Worm (Caenorhabditis elegans) whole organism, young adult: Measurements from ENCODE around the gene mnk-1.

Experiments used
- B0019.2 ChIP-seq: fragments of 200-800 bp; sonication (Bioruptor generic); conservative IDR thresholded peaks from 2 replicates; pipeline ENCODE4 v1.3.6; 2022; ENCODE audit warnings: missing genetic modification reagents, missing genetic modification characterization, missing compliant biosample characterization
- B0035.1 ChIP-seq: sonication (generic microtip); optimal IDR thresholded peaks from 2 replicates; lab custom pipeline; 2016; ENCODE audit warnings: missing genetic modification characterization, mild to moderate bottlenecking, missing compliant biosample characterization, missing genotype, missing genetic modification reagents
- B0261.1 ChIP-seq: sonication (generic microtip); optimal IDR thresholded peaks from 2 replicates; lab custom pipeline; 2016; ENCODE audit warnings: mild to moderate bottlenecking, missing genetic modification characterization, moderate library complexity, missing compliant biosample characterization
- C06A6.2 ChIP-seq: fragments of 200-800 bp; sonication (Bioruptor generic); conservative IDR thresholded peaks from 2 replicates; pipeline ENCODE4 v1.3.6; 2022; ENCODE audit warnings: missing genetic modification characterization, missing compliant biosample characterization
- D2030.7 ChIP-seq: fragments of 200-800 bp; sonication (Bioruptor generic); IDR thresholded peaks from 2 replicates; pipeline ENCODE4 v1.3.6; 2022; ENCODE audit warnings: missing genetic modification reagents, missing genetic modification characterization, missing compliant biosample characterization
- F10E7.11 ChIP-seq: sonication (generic microtip); optimal IDR thresholded peaks from 2 replicates; lab custom pipeline; 2017; ENCODE audit warnings: mild to moderate bottlenecking, missing genetic modification characterization, moderate library complexity, missing compliant biosample characterization
- F33H1.4 ChIP-seq: fragments of 200-800 bp; sonication (Bioruptor generic); IDR thresholded peaks from 2 replicates; pipeline ENCODE4 v1.3.6; 2022; ENCODE audit warnings: missing genetic modification reagents, missing genetic modification characterization, missing compliant biosample characterization
- F39B2.1 ChIP-seq: fragments of 200-800 bp; sonication (Bioruptor generic); IDR thresholded peaks from 2 replicates; pipeline ENCODE4 v1.3.6; 2022; ENCODE audit warnings: missing genetic modification reagents, missing genetic modification characterization, missing compliant biosample characterization
- F49E8.2 ChIP-seq: sonication (generic microtip); optimal IDR thresholded peaks from 3 replicates; lab custom pipeline; 2017; ENCODE audit warnings: missing genetic modification characterization, mild to moderate bottlenecking, missing compliant biosample characterization, antibody characterized with exemption, moderate library complexity; ENCODE audit not compliant: insufficient read depth
- T07F8.4 ChIP-seq: sonication (generic microtip); optimal IDR thresholded peaks from 2 replicates; lab custom pipeline; 2016; ENCODE audit warnings: mild to moderate bottlenecking, missing genetic modification characterization, moderate library complexity, missing compliant biosample characterization
- Y53F4B.3 ChIP-seq: fragments of 200-800 bp; sonication (Bioruptor generic); IDR thresholded peaks from 2 replicates; pipeline ENCODE4 v1.3.6; 2022; ENCODE audit warnings: missing genetic modification reagents, missing genetic modification characterization, missing compliant biosample characterization
- Y53G8AR.9 ChIP-seq: fragments of 200-800 bp; sonication (Bioruptor generic); conservative IDR thresholded peaks from 2 replicates; pipeline ENCODE4 v1.3.6; 2022; ENCODE audit warnings: missing genetic modification reagents, missing genetic modification characterization, missing compliant biosample characterization
- athp-1 ChIP-seq: sonication (generic microtip); optimal IDR thresholded peaks from 2 replicates; lab custom pipeline; 2017; ENCODE audit warnings: mild to moderate bottlenecking, missing genetic modification characterization, missing compliant biosample characterization
- attf-5 ChIP-seq: fragments of 200-800 bp; sonication (Bioruptor generic); optimal IDR thresholded peaks from 2 replicates; lab custom pipeline; 2018; ENCODE audit warnings: mild to moderate bottlenecking, missing genetic modification characterization, missing compliant biosample characterization
- cebp-1 ChIP-seq, 2 experiments: fragments of 200-800 bp in 1 of 2; sonication (Bioruptor generic) in 1 of 2; sonication (generic microtip) in 1 of 2; IDR thresholded peaks in 1 of 2; optimal IDR thresholded peaks in 1 of 2; 2 replicates each; pipeline versions ENCODE4 v1.3.6 to Lab custom; 2017 to 2022; ENCODE audit warnings: missing compliant biosample characterization in 2 of 2, missing genetic modification characterization in 2 of 2, mild to moderate bottlenecking in 1 of 2, missing genetic modification reagents in 1 of 2, moderate library complexity in 1 of 2
- cebp-2 ChIP-seq: fragments of 200-800 bp; sonication (Bioruptor generic); IDR thresholded peaks from 2 replicates; pipeline ENCODE4 v1.3.6; 2022; ENCODE audit warnings: missing genetic modification characterization, missing compliant biosample characterization
- ceh-100 ChIP-seq: fragments of 200-800 bp; sonication (Bioruptor generic); IDR thresholded peaks from 2 replicates; pipeline ENCODE4 v1.3.6; 2022; ENCODE audit warnings: missing genetic modification reagents, missing genetic modification characterization, missing compliant biosample characterization
- ceh-27 ChIP-seq: fragments of 200-800 bp; sonication (Bioruptor generic); optimal IDR thresholded peaks from 2 replicates; lab custom pipeline; 2018; ENCODE audit warnings: mild to moderate bottlenecking, missing genetic modification characterization, moderate library complexity, missing compliant biosample characterization
- ceh-58 ChIP-seq: fragments of 200-800 bp; sonication (Bioruptor generic); IDR thresholded peaks from 2 replicates; pipeline ENCODE4 v1.3.6; 2022; ENCODE audit warnings: missing genetic modification characterization, missing compliant biosample characterization
- ceh-91 ChIP-seq: fragments of 200-800 bp; sonication (Bioruptor generic); IDR thresholded peaks from 2 replicates; pipeline ENCODE4 v1.3.6; 2022; ENCODE audit warnings: missing genetic modification reagents, missing genetic modification characterization, missing compliant biosample characterization
- chd-7 ChIP-seq: sonication (generic microtip); optimal IDR thresholded peaks from 2 replicates; lab custom pipeline; 2016; ENCODE audit warnings: mild to moderate bottlenecking, missing genetic modification characterization, moderate library complexity, missing compliant biosample characterization
- dox-1 ChIP-seq: fragments of 200-800 bp; sonication (Bioruptor generic); IDR thresholded peaks from 2 replicates; pipeline ENCODE4 v1.3.6; 2022; ENCODE audit warnings: missing genetic modification reagents, missing genetic modification characterization, missing compliant biosample characterization
- efl-1 ChIP-seq: fragments of 150-350 bp; optimal IDR thresholded peaks from 2 replicates; lab custom pipeline; 2014; ENCODE audit warnings: missing biosample characterization, missing genetic modification reagents, missing genetic modification characterization
- egrh-3 ChIP-seq: fragments of 200-800 bp; sonication (Bioruptor generic); IDR thresholded peaks from 2 replicates; pipeline ENCODE4 v1.3.6; 2022; ENCODE audit warnings: missing genetic modification reagents, missing genetic modification characterization, missing compliant biosample characterization
- ets-4 ChIP-seq: fragments of 200-800 bp; sonication (Bioruptor generic); optimal IDR thresholded peaks from 2 replicates; lab custom pipeline; 2018; ENCODE audit warnings: mild to moderate bottlenecking, missing genetic modification characterization, missing compliant biosample characterization
- hlh-12 ChIP-seq: sonication (generic microtip); optimal IDR thresholded peaks from 2 replicates; lab custom pipeline; 2016; ENCODE audit warnings: missing genetic modification characterization, missing compliant biosample characterization
- hmg-1.2 ChIP-seq: fragments of 200-800 bp; sonication (Bioruptor generic); IDR thresholded peaks from 2 replicates; pipeline ENCODE4 v1.3.6; 2022; ENCODE audit warnings: missing genetic modification reagents, missing genetic modification characterization, missing compliant biosample characterization
- hmg-20 ChIP-seq: fragments of 200-800 bp; sonication (Bioruptor generic); IDR thresholded peaks from 2 replicates; pipeline ENCODE4 v1.3.6; 2022; ENCODE audit warnings: missing genetic modification reagents, missing genetic modification characterization, missing compliant biosample characterization
- let-526 ChIP-seq: fragments of 200-800 bp; sonication (Bioruptor generic); IDR thresholded peaks from 2 replicates; pipeline ENCODE4 v1.3.6; 2022; ENCODE audit warnings: missing genetic modification reagents, missing genetic modification characterization, missing compliant biosample characterization
- lin-26 ChIP-seq: fragments of 200-800 bp; sonication (Bioruptor generic); IDR thresholded peaks from 2 replicates; pipeline ENCODE4 v1.3.6; 2022; ENCODE audit warnings: missing genetic modification reagents, missing genetic modification characterization, missing compliant biosample characterization
- lsy-27 ChIP-seq: sonication (generic microtip); optimal IDR thresholded peaks from 2 replicates; lab custom pipeline; 2017; ENCODE audit warnings: missing genetic modification characterization, mild to moderate bottlenecking, missing compliant biosample characterization, antibody characterized with exemption, missing genotype, borderline replicate concordance; ENCODE audit not compliant: insufficient read depth
- madf-6 ChIP-seq: fragments of 200-800 bp; sonication (Bioruptor generic); IDR thresholded peaks from 2 replicates; pipeline ENCODE4 v1.3.6; 2022; ENCODE audit warnings: missing genetic modification reagents, missing genetic modification characterization, missing compliant biosample characterization
- nfya-2 ChIP-seq: fragments of 200-800 bp; sonication (Bioruptor generic); IDR thresholded peaks from 2 replicates; pipeline ENCODE4 v1.3.6; 2022; ENCODE audit warnings: missing genetic modification reagents, missing genetic modification characterization, missing compliant biosample characterization
- nfyb-1 ChIP-seq: fragments of 200-800 bp; sonication (Bioruptor generic); IDR thresholded peaks from 2 replicates; pipeline ENCODE4 v1.3.6; 2022; ENCODE audit warnings: missing genetic modification reagents, missing genetic modification characterization, missing compliant biosample characterization
- nhr-27 ChIP-seq: fragments of 200-800 bp; sonication (Bioruptor generic); optimal IDR thresholded peaks from 2 replicates; lab custom pipeline; 2018; ENCODE audit warnings: mild to moderate bottlenecking, missing genetic modification characterization, moderate library complexity, missing compliant biosample characterization
- nhr-80 ChIP-seq: sonication (generic microtip); optimal IDR thresholded peaks from 2 replicates; lab custom pipeline; 2016; ENCODE audit warnings: missing genetic modification characterization, missing compliant biosample characterization
- nhr-90 ChIP-seq: sonication (generic microtip); optimal IDR thresholded peaks from 2 replicates; lab custom pipeline; 2016; ENCODE audit warnings: missing genotype, mild to moderate bottlenecking, missing genetic modification characterization, missing compliant biosample characterization
- rec-8 ChIP-seq, 2 experiments: sonication (generic microtip); optimal IDR thresholded peaks; 2 replicates each; lab custom pipeline; 2016; ENCODE audit warnings: mild to moderate bottlenecking in 2 of 2, missing genetic modification characterization in 2 of 2, missing genetic modification reagents in 2 of 2, missing genotype in 2 of 2, missing biosample characterization in 1 of 2, missing compliant biosample characterization in 1 of 2, moderate library complexity in 1 of 2
- tbx-9 ChIP-seq: sonication (generic microtip); optimal IDR thresholded peaks from 2 replicates; lab custom pipeline; 2016; ENCODE audit warnings: borderline replicate concordance, missing genetic modification characterization, inconsistent platforms, missing compliant biosample characterization
- zfh-2 ChIP-seq: fragments of 200-800 bp; sonication (Bioruptor generic); conservative IDR thresholded peaks from 2 replicates; pipeline ENCODE4 v1.3.6; 2022; ENCODE audit warnings: missing genetic modification reagents, missing genetic modification characterization, missing compliant biosample characterization
- ztf-3 ChIP-seq: fragments of 200-800 bp; sonication (Bioruptor generic); optimal IDR thresholded peaks from 2 replicates; lab custom pipeline; 2018; ENCODE audit warnings: mild to moderate bottlenecking, missing genetic modification characterization, missing compliant biosample characterization

Gene mnk-1

ce11 chrII:10531604-10532003 lies 23.2 kb downstream of the mnk-1 start:
- TF ChIP-seq zfh-2 (GFP tag; lab: Robert Waterston, UW) (peak; percentile 71), T07F8.4 (no peak), egrh-3 (GFP tag; lab: Robert Waterston, UW) (peak; percentile 52; the same call in 1 of the 2 replicates), chd-7 (tag; lab: Kevin White, UChicago) (peak; percentile 11), efl-1 (GFP tag; lab: Kevin White, UChicago) (no peak)

ce11 chrII:10530907-10531306 lies 23.9 kb downstream of the mnk-1 start:
- TF ChIP-seq ztf-3 (GFP tag; lab: Kevin White, UChicago): no peak
- TF ChIP-seq ceh-91 (GFP tag; lab: Robert Waterston, UW): no peak
- TF ChIP-seq cebp-2: 0 out of 2 replicates have a peak, but pooled peaks have one; percentile 51
- peak; percentile 58; the same call in 1 of the 2 replicates for TF ChIP-seq zfh-2 (GFP tag; lab: Robert Waterston, UW)
- no peak for TF ChIP-seq hlh-12
- no peak for TF ChIP-seq F10E7.11 (tag; lab: Kevin White, UChicago)

ce11 chrII:10529218-10529751 lies 25.6 kb downstream of the mnk-1 start:
- TF ChIP-seq nfya-2 (GFP tag; lab: Robert Waterston, UW): no peak
- peak; percentile 23 for TF ChIP-seq nhr-80
- TF ChIP-seq zfh-2 (GFP tag; lab: Robert Waterston, UW): peak; percentile 89
- no peak for TF ChIP-seq B0261.1 (tag; lab: Kevin White, UChicago)
- TF ChIP-seq lin-26 (GFP tag; lab: Robert Waterston, UW): 0 out of 2 replicates have a peak, but pooled peaks have one; percentile 33
- peak; percentile 2 for TF ChIP-seq attf-5 (GFP tag; lab: Kevin White, UChicago)
- TF ChIP-seq hmg-1.2: peak; percentile 43; the same call in 1 of the 2 replicates
- TF ChIP-seq nhr-27 (tag; lab: Kevin White, UChicago): no peak
- no peak for TF ChIP-seq ets-4 (GFP tag; lab: Kevin White, UChicago)
- TF ChIP-seq rec-8 (tag; optimal IDR thresholded peaks at IDR 0.05; lab: Kevin White, UChicago): no peak
- no peak for TF ChIP-seq cebp-2
- TF ChIP-seq efl-1 (GFP tag; lab: Kevin White, UChicago): peak; percentile 26
- TF ChIP-seq F39B2.1 (GFP tag; lab: Robert Waterston, UW): no peak
- no peak for TF ChIP-seq ceh-100 (GFP tag; lab: Robert Waterston, UW)
- TF ChIP-seq cebp-1 (GFP tag; IDR thresholded peaks at IDR 0.05; lab: Robert Waterston, UW): no peak
- TF ChIP-seq cebp-1 (tag; optimal IDR thresholded peaks at IDR 0.05; lab: Kevin White, UChicago): peak; percentile 2
- TF ChIP-seq dox-1: 0 out of 2 replicates have a peak, but pooled peaks have one; percentile 42
- TF ChIP-seq F33H1.4 (GFP tag; lab: Robert Waterston, UW): no peak
- no peak for TF ChIP-seq madf-6 (GFP tag; lab: Robert Waterston, UW)
- no peak for TF ChIP-seq tbx-9 (tag; lab: Kevin White, UChicago)
- TF ChIP-seq B0019.2 (GFP tag; lab: Robert Waterston, UW): no peak
- no peak for TF ChIP-seq Y53G8AR.9 (GFP tag; lab: Robert Waterston, UW)
- no peak for TF ChIP-seq ceh-27
- TF ChIP-seq D2030.7: no peak

- peak; percentile 72 for TF ChIP-seq hmg-1.2
- peak; percentile 30 for TF ChIP-seq nhr-90
- TF ChIP-seq Y53F4B.3 (GFP tag; lab: Robert Waterston, UW): no peak
- TF ChIP-seq let-526 (GFP tag; lab: Robert Waterston, UW): no peak
- TF ChIP-seq B0035.1 (tag; lab: Kevin White, UChicago): no peak
- TF ChIP-seq ceh-91 (GFP tag; lab: Robert Waterston, UW): no peak
- no peak for TF ChIP-seq hmg-20
- TF ChIP-seq D2030.7: 0 out of 2 replicates have a peak, but pooled peaks have one; percentile 10
- TF ChIP-seq F49E8.2 (tag; lab: Kevin White, UChicago): no peak
- 0 out of 2 replicates have a peak, but pooled peaks have one; percentile 35 for TF ChIP-seq ceh-100 (GFP tag; lab: Robert Waterston, UW)
- 0 out of 2 replicates have a peak, but pooled peaks have one; percentile 12 for TF ChIP-seq nfyb-1 (GFP tag; lab: Robert Waterston, UW)
- peak; percentile 42; the same call in 1 of the 2 replicates for TF ChIP-seq C06A6.2 (GFP tag; lab: Robert Waterston, UW)
- TF ChIP-seq madf-6 (GFP tag; lab: Robert Waterston, UW): no peak
- peak; percentile 30 for TF ChIP-seq athp-1 (tag; lab: Kevin White, UChicago)
- no peak for TF ChIP-seq ceh-58
- no peak for TF ChIP-seq lsy-27
Observed at ce11 chrII:10527649-10528134, 27.2 kb downstream of the mnk-1 start, which contains the start of gene mab-10. TSS of gene mab-10 (plus strand) at chrII:10528084.
